Worm (Caenorhabditis elegans): ENCODE measurements around the gene nstp-2.

ce11 chrIV:6606587-6606986 lies 599 bp upstream of the nstp-2 start:
- TF ChIP-seq klf-2 (GFP tag; conservative IDR thresholded peaks at IDR 0.05): no peak
- TF ChIP-seq flt-1 (GFP tag; IDR thresholded peaks at IDR 0.05): no peak
- no peak for TF ChIP-seq ref-1 (GFP tag; conservative IDR thresholded peaks at IDR 0.05)
- no peak for TF ChIP-seq ztf-23 (GFP tag; IDR thresholded peaks at IDR 0.05)
- TF ChIP-seq cog-1 (tag; optimal IDR thresholded peaks at IDR 0.05): no peak
- TF ChIP-seq T22C8.4 (GFP tag; IDR thresholded peaks at IDR 0.05): no peak
- TF ChIP-seq tab-1 (GFP tag; IDR thresholded peaks at IDR 0.05): no peak
